Worm (Caenorhabditis elegans): ENCODE measurements around the gene npr-15.

The npr-15 gene

DNA sequence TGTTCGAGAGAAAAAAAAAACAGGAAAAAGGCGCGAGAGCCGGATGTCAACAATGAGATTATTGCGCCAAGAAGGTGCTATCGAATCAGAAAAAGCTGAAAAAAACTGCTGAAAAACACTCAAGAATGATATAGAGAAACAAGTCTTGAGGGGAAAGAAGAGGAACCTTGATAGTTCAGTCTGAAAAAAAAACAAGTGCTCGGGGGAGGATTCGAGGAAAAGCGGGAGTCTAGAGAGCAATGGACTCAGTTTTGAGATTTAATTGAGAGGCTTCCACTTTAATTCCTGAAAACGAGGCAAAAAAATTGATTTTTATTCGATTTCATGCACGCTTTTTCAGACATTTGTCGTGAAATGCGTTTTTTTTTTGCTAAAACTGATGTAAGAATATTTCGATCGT, at the start of gene npr-15:
Gene npr-15, minus strand, starts transcription at position 101 of the 400 bp plus-strand sequence.
- no peak for TF ChIP-seq sptf-2 (GFP tag; optimal IDR thresholded peaks at IDR 0.05)
- TF ChIP-seq gei-17 (GFP tag; optimal IDR thresholded peaks at IDR 0.05), result no peak
- TF ChIP-seq F55B11.4 (tag; optimal IDR thresholded peaks at IDR 0.05; ENCODE audit: borderline replicate concordance, insufficient read depth), result no peak
- no peak for TF ChIP-seq egl-18 (GFP tag; IDR thresholded peaks at IDR 0.05)
- no peak for TF ChIP-seq hmg-1.2 (GFP tag; IDR thresholded peaks at IDR 0.05)
- TF ChIP-seq madf-8 (GFP tag; conservative IDR thresholded peaks at IDR 0.05), result no peak
- no peak for TF ChIP-seq F39B2.1 (GFP tag; IDR thresholded peaks at IDR 0.05)
- TF ChIP-seq let-526 (GFP tag; IDR thresholded peaks at IDR 0.05), result no peak
- no peak for TF ChIP-seq madf-3 (GFP tag; IDR thresholded peaks at IDR 0.05)
- no peak for TF ChIP-seq hlh-26 (GFP tag; conservative IDR thresholded peaks at IDR 0.05)
- no peak for TF ChIP-seq ztf-6 (GFP tag; IDR thresholded peaks at IDR 0.05)
- no peak for TF ChIP-seq let-607 (tag; optimal IDR thresholded peaks at IDR 0.05)
- TF ChIP-seq C17E4.6 (GFP tag; IDR thresholded peaks at IDR 0.05), result no peak
- no peak for TF ChIP-seq repo-1 (tag; optimal IDR thresholded peaks at IDR 0.05)
- TF ChIP-seq madf-6 (GFP tag; IDR thresholded peaks at IDR 0.05), result no peak
- TF ChIP-seq egl-44 (GFP tag; IDR thresholded peaks at IDR 0.05), result no peak
- no peak for TF ChIP-seq ztf-25 (GFP tag; IDR thresholded peaks at IDR 0.05)
- TF ChIP-seq ceh-100 (GFP tag; IDR thresholded peaks at IDR 0.05), result no peak
- no peak for TF ChIP-seq snpc-3.4 (tag; optimal IDR thresholded peaks at IDR 0.05)
- no peak for TF ChIP-seq B0336.3 (GFP tag; IDR thresholded peaks at IDR 0.05)

DNA sequence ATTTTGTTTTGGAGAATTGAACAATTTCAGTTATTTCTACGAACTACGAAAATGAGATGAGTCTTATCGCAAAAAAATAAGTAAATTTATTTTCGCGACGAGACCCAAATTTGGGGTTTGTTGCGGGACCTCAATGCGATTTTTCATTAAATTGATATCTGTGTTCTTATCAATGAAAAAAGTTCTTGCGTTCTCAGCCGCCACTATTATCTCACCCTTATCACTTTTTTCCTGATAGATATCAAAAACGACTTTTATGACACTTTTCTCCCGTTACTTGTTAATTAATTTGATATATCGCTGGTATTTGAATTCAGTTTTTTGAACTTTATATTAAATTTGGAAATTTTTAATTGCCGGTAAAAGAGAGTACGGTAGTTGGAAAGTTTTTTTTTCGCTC, 48.9 kb upstream of the npr-15 start:
- TF ChIP-seq snpc-4 (GFP tag; optimal IDR thresholded peaks at IDR 0.05) (no peak), snpc-4 (tag; optimal IDR thresholded peaks at IDR 0.05) (no peak), lin-26 (GFP tag; IDR thresholded peaks at IDR 0.05) (no peak), cebp-2 (GFP tag; IDR thresholded peaks at IDR 0.05) (no peak), F22D6.2 (tag; optimal IDR thresholded peaks at IDR 0.05) (no peak)

- TF ChIP-seq T07F8.4 (tag; optimal IDR thresholded peaks at IDR 0.05) (no peak), F33H1.4 (GFP tag; IDR thresholded peaks at IDR 0.05) (no peak), dpff-1 (tag; optimal IDR thresholded peaks at IDR 0.05) (no peak), ceh-40 (GFP tag; IDR thresholded peaks at IDR 0.05) (no peak), ZK185.1 (tag; optimal IDR thresholded peaks at IDR 0.05; ENCODE audit: poor library complexity, severe bottlenecking) (no peak), unc-130 (GFP tag; optimal IDR thresholded peaks at IDR 0.05) (no peak), T26A5.8 (tag; optimal IDR thresholded peaks at IDR 0.05) (no peak), ztf-25 (GFP tag; IDR thresholded peaks at IDR 0.05) (no peak), egrh-3 (GFP tag; IDR thresholded peaks at IDR 0.05) (0 out of 2 replicates have a peak, but pooled peaks have one; percentile 17), gei-17 (GFP tag; optimal IDR thresholded peaks at IDR 0.05) (no peak), K12H6.12 (tag; optimal IDR thresholded peaks at IDR 0.05) (no peak), ztf-18 (tag; optimal IDR thresholded peaks at IDR 0.05) (no peak), nhr-80 (tag; optimal IDR thresholded peaks at IDR 0.05) (no peak), F57A8.1 (GFP tag; optimal IDR thresholded peaks at IDR 0.05) (no peak), ztf-26 (tag; optimal IDR thresholded peaks at IDR 0.05) (no peak), nfya-1 (tag; optimal IDR thresholded peaks at IDR 0.05; ENCODE audit: borderline replicate concordance, insufficient read depth) (no peak), efl-1 (GFP tag; optimal IDR thresholded peaks at IDR 0.05) (peak; percentile 50), Y79H2A.3 (GFP tag; conservative IDR thresholded peaks at IDR 0.05) (no peak), ekl-4 (GFP tag; IDR thresholded peaks at IDR 0.05) (no peak), lir-1 (GFP tag; conservative IDR thresholded peaks at IDR 0.05) (no peak), madf-8 (GFP tag; conservative IDR thresholded peaks at IDR 0.05) (peak; percentile 37; the same call in 1 of the 2 replicates), F37B4.10 (GFP tag; IDR thresholded peaks at IDR 0.05) (no peak), zfh-2 (GFP tag; conservative IDR thresholded peaks at IDR 0.05) (peak; percentile 58; the same call in 1 of the 2 replicates), Y67H2A.10 (GFP tag; conservative IDR thresholded peaks at IDR 0.05) (no peak), F23B12.7 (tag; optimal IDR thresholded peaks at IDR 0.05; ENCODE audit: insufficient read depth) (no peak), madf-6 (GFP tag; IDR thresholded peaks at IDR 0.05) (peak; percentile 74)
These were observed 47.6 kb upstream of the npr-15 start for ce11 chrIII:3742090-3742489.

All from whole organism, young adult.